Worm (Caenorhabditis elegans) whole organism, mixed stage, embryonic: ENCODE results near the gene Y38H6C.18.

Source experiments
- M03D4.4 ChIP-seq: sonication (generic microtip); optimal IDR thresholded peaks from 2 replicates; lab custom pipeline; 2017; ENCODE audit warnings: mild to moderate bottlenecking, missing genetic modification characterization, missing compliant biosample characterization
- bed-3 ChIP-seq: fragments of 200-800 bp; sonication (Bioruptor generic); optimal IDR thresholded peaks from 3 replicates; lab custom pipeline; 2018; ENCODE audit warnings: mild to moderate bottlenecking, missing genetic modification characterization, moderate library complexity, missing compliant biosample characterization
- blmp-1 ChIP-seq: fragments of 150-350 bp; optimal IDR thresholded peaks from 2 replicates; lab custom pipeline; 2014; ENCODE audit warnings: missing biosample characterization, missing genetic modification characterization
- ceh-39 ChIP-seq: fragments of 150-350 bp; optimal IDR thresholded peaks from 2 replicates; lab custom pipeline; 2014; ENCODE audit warnings: missing biosample characterization, missing genetic modification characterization
- ceh-43 ChIP-seq: fragments of 200-800 bp; sonication (Bioruptor generic); optimal IDR thresholded peaks from 2 replicates; lab custom pipeline; 2018; ENCODE audit warnings: mild to moderate bottlenecking, missing genetic modification characterization, moderate library complexity, missing compliant biosample characterization
- ceh-83 ChIP-seq: fragments of 200-800 bp; sonication (Bioruptor generic); optimal IDR thresholded peaks from 2 replicates; lab custom pipeline; 2018; ENCODE audit warnings: mild to moderate bottlenecking, missing genetic modification characterization, missing compliant biosample characterization
- drap-1 ChIP-seq: fragments of 200-800 bp; sonication (Bioruptor generic); optimal IDR thresholded peaks from 3 replicates; lab custom pipeline; 2018; ENCODE audit warnings: mild to moderate bottlenecking, missing genetic modification characterization, missing compliant biosample characterization
- elt-3 ChIP-seq: fragments of 150-350 bp; optimal IDR thresholded peaks from 2 replicates; lab custom pipeline; 2014; ENCODE audit warnings: missing biosample characterization, missing genetic modification characterization
- flh-1 ChIP-seq: fragments of 200-800 bp; sonication (Bioruptor generic); optimal IDR thresholded peaks from 2 replicates; lab custom pipeline; 2018; ENCODE audit warnings: mild to moderate bottlenecking, missing genetic modification characterization, moderate library complexity, missing compliant biosample characterization
- ham-2 ChIP-seq: fragments of 200-800 bp; sonication (Bioruptor generic); optimal IDR thresholded peaks from 2 replicates; lab custom pipeline; 2018; ENCODE audit warnings: mild to moderate bottlenecking, missing genetic modification characterization, missing compliant biosample characterization
- hlh-1 ChIP-seq: fragments of 150-350 bp; optimal IDR thresholded peaks from 2 replicates; lab custom pipeline; 2014; ENCODE audit warnings: missing biosample characterization, missing genetic modification reagents, missing genetic modification characterization
- lin-13 ChIP-seq: fragments of 150-350 bp; optimal IDR thresholded peaks from 2 replicates; lab custom pipeline; 2014; ENCODE audit warnings: missing biosample characterization, missing genetic modification characterization
- lin-32 ChIP-seq: fragments of 200-800 bp; sonication (Bioruptor generic); optimal IDR thresholded peaks from 2 replicates; lab custom pipeline; 2018; ENCODE audit warnings: mild to moderate bottlenecking, missing genetic modification characterization, missing compliant biosample characterization
- mep-1 ChIP-seq: fragments of 150-350 bp; optimal IDR thresholded peaks from 2 replicates; lab custom pipeline; 2017; ENCODE audit warnings: missing biosample characterization, missing genetic modification reagents, missing genetic modification characterization, inconsistent platforms
- nhr-12 ChIP-seq: fragments of 150-350 bp; optimal IDR thresholded peaks from 2 replicates; lab custom pipeline; 2014; ENCODE audit warnings: missing biosample characterization, missing genetic modification characterization
- nhr-2 ChIP-seq: fragments of 150-350 bp; optimal IDR thresholded peaks from 2 replicates; lab custom pipeline; 2014; ENCODE audit warnings: missing biosample characterization, missing genetic modification characterization
- nhr-237 ChIP-seq: fragments of 150-350 bp; optimal IDR thresholded peaks from 2 replicates; lab custom pipeline; 2014; ENCODE audit warnings: missing biosample characterization, missing genetic modification characterization
- pha-4 ChIP-seq: fragments of 150-350 bp; optimal IDR thresholded peaks from 2 replicates; lab custom pipeline; 2018; ENCODE audit warnings: missing biosample characterization, missing genetic modification reagents, missing genetic modification characterization
- sem-2 ChIP-seq: fragments of 200-800 bp; sonication (Bioruptor generic); optimal IDR thresholded peaks from 2 replicates; lab custom pipeline; 2018; ENCODE audit warnings: mild to moderate bottlenecking, missing genetic modification characterization, missing compliant biosample characterization
- snpc-4 ChIP-seq: fragments of 150-350 bp; optimal IDR thresholded peaks from 2 replicates; lab custom pipeline; 2014; ENCODE audit warnings: missing biosample characterization, missing genetic modification characterization
- sptf-1 ChIP-seq: sonication (generic microtip); optimal IDR thresholded peaks from 2 replicates; lab custom pipeline; 2017; ENCODE audit warnings: mild to moderate bottlenecking, missing genetic modification characterization, moderate library complexity, missing compliant biosample characterization
- tbx-8 ChIP-seq: fragments of 200-800 bp; sonication (Bioruptor generic); optimal IDR thresholded peaks from 2 replicates; lab custom pipeline; 2018; ENCODE audit warnings: mild to moderate bottlenecking, missing genetic modification characterization, moderate library complexity, missing compliant biosample characterization
- unc-39 ChIP-seq: fragments of 150-350 bp; optimal IDR thresholded peaks from 2 replicates; lab custom pipeline; 2014; ENCODE audit warnings: missing biosample characterization, missing genetic modification characterization
- zip-8 ChIP-seq: fragments of 150-350 bp; optimal IDR thresholded peaks from 2 replicates; lab custom pipeline; 2014; ENCODE audit warnings: missing biosample characterization, missing genetic modification characterization
- ztf-11 ChIP-seq: fragments of 150-350 bp; optimal IDR thresholded peaks from 2 replicates; lab custom pipeline; 2014; ENCODE audit warnings: missing biosample characterization, missing genetic modification characterization

Gene Y38H6C.18

DNA sequence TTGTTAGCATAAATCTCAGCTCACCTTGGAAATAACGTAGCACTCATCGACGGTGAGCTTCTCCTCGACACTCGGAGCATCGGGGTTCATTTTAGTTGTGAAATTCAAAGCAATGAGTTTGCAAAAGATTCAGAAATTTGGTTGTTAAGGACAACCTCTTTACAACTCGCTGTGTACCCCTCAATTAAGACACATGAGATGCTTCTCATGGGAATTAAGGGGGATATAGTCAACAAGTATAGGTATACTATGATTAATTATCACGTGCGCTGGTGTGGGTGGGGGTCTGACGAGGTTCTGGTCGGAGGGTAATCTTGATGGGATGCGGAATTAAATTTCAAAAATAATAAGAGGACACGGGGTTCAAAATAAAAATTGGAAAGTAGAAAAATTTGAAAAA lies 46.5 kb downstream of the Y38H6C.18 start, which contains the start of gene dct-14:
dct-14 (minus strand) TSS at position 101 of the 400 bp plus-strand sequence.
- TF ChIP-seq ceh-39 (tag; lab: Kevin White, UChicago) (no peak), lin-13 (tag; lab: Kevin White, UChicago) (no peak), ceh-43 (no peak), pha-4 (tag; lab: Kevin White, UChicago) (no peak), ham-2 (no peak), ceh-83 (GFP tag; lab: Kevin White, UChicago) (no peak), lin-32 (no peak), bed-3 (GFP tag; lab: Kevin White, UChicago) (no peak), nhr-2 (no peak)

DNA sequence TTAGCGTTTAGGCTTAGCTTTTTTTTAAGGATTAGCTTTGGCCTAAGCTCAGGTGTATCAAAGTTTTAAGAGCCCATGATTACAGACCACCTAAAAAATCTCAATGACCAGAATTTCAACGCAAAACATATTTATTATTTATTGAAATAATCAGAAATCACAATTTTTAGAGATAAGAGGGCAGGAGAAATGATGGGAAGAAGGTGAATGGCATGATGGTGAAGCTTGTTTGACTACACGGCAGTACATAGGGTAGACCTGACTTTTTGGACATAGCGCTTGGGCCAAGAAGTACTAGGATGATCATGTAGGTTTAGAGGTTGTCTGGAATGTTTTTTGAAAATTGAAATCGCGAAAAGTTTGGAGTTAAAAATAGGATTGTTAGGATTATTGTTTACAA lies 47.3 kb downstream of the Y38H6C.18 start:
- no peak for TF ChIP-seq M03D4.4 (tag; lab: Kevin White, UChicago)
- no peak for TF ChIP-seq tbx-8 (GFP tag; lab: Kevin White, UChicago)
- no peak for TF ChIP-seq drap-1
- no peak for TF ChIP-seq flh-1 (GFP tag; lab: Kevin White, UChicago)
- no peak for TF ChIP-seq elt-3
- no peak for TF ChIP-seq mep-1 (tag; lab: Kevin White, UChicago)
- TF ChIP-seq ceh-43 = no peak
- no peak for TF ChIP-seq snpc-4
- TF ChIP-seq nhr-237 = no peak

DNA sequence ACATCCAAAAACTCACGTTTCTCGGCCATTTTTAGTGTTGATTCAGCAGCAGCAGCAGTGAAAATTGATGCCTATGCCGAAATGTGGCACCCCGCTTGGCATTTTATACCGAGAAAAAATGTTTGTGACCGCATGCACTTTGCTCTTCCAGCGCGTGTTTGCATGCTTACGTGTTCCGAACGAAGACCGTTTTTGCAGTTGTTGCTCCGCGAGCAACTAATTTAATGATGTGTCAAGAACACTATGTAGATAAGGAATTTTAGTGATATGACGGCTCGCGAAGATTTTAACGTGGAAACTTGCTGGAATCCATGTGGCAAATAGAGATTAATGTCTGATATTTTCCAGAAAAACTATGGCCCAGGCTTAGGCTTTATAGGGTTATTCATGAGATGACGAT lies 48.0 kb downstream of the Y38H6C.18 start, which contains the start of gene dct-16:
dct-16 (minus strand) TSS at position 78 of the 400 bp plus-strand sequence.
- TF ChIP-seq M03D4.4 (tag; lab: Kevin White, UChicago) = no peak
- no peak for TF ChIP-seq flh-1 (GFP tag; lab: Kevin White, UChicago)

DNA sequence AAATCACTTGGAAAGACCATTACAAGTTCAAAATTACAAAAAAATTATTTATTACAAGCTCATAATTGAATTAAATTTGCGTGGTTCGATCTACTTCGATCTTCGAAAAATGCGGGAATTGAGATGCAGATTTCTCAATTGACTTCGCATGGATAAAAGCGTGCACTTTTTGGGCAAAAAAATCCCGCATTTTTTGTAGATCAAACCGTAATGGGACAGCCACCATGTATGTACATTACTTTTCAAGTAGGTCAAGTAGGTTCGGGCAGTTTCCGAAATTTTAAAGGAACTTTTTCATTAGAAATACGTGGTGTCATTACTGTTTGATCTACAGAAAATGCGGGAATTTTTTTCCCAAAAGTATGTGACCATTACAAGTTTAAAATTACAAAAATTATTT lies 49.4 kb downstream of the Y38H6C.18 start:
- TF ChIP-seq lin-32 (no peak), ztf-11 (no peak), sem-2 (GFP tag; lab: Kevin White, UChicago) (no peak), nhr-12 (no peak), ceh-43 (no peak), sptf-1 (tag; lab: Kevin White, UChicago) (no peak), zip-8 (no peak), blmp-1 (no peak), elt-3 (no peak), M03D4.4 (tag; lab: Kevin White, UChicago) (no peak), unc-39 (tag; lab: Kevin White, UChicago) (no peak), hlh-1 (tag; lab: Kevin White, UChicago) (no peak)
- TF ChIP-seq, all 35 proteins: peak for 0
